Fruit fly (Drosophila melanogaster) S2 (cell line): ENCODE measurements around the gene Frmd5.

ENCODE experiments used
- CG8478 ChIP-seq: fragments of >200 bp; optimal IDR thresholded peaks from 2 replicates; lab custom pipeline; 2018
- CTCF ChIP-seq, 2 experiments: fragments of >200 bp; optimal IDR thresholded peaks; 2 replicates each; lab custom pipeline; 2018

DNA sequence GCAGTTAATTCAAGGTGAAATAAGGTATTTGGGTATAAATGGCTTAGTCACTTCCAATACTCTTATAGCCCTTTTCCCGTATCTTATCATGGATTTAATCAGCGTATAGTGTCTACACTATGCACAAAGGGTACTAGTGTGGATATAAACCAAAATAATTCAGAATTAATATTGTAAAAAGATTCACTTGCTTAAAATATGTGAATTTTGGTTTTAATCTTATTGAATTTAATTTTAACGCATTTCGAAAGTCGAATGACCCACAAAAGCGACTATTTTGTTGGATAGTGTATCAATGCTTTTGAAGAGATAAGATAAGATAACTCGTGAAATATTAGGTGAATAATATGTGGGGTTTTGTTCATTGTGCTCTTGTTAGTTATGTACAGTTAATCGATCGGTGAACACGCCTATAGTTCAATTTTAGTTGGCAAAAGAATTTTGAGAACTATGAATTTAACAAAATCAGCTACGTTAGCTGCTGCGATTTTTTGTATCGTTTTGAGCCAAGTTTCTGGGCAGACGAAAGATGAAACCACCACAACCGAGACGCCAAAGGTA, 37.7 kb downstream of the Frmd5 start, which contains the start of gene CG5096:
- TF ChIP-seq CTCF (optimal IDR thresholded peaks at IDR 0.05; lab: Kevin White, UChicago) = no peak
- no peak for TF ChIP-seq CG8478
